Worm (Caenorhabditis elegans) whole organism, late embryonic: ENCODE data around the gene F01D5.6.

ENCODE experiments used
- C08G9.2 ChIP-seq: sonication (generic microtip); optimal IDR thresholded peaks from 2 replicates; lab custom pipeline; 2016; ENCODE audit warnings: mild to moderate bottlenecking, missing genetic modification characterization, moderate library complexity, missing compliant biosample characterization
- C38D4.7 ChIP-seq: fragments of 200-800 bp; sonication (Bioruptor generic); optimal IDR thresholded peaks from 2 replicates; lab custom pipeline; 2018; ENCODE audit warnings: mild to moderate bottlenecking, missing genetic modification characterization, moderate library complexity, missing compliant biosample characterization
- F13H6.1 ChIP-seq: sonication (generic microtip); optimal IDR thresholded peaks from 2 replicates; lab custom pipeline; 2016; ENCODE audit warnings: missing genetic modification characterization, missing compliant biosample characterization
- T23F11.4 ChIP-seq: fragments of 200-800 bp; sonication (Bioruptor generic); optimal IDR thresholded peaks from 2 replicates; lab custom pipeline; 2018; ENCODE audit warnings: mild to moderate bottlenecking, missing genetic modification characterization, missing compliant biosample characterization
- ahr-1 ChIP-seq: sonication (generic microtip); optimal IDR thresholded peaks from 2 replicates; lab custom pipeline; 2016; ENCODE audit warnings: missing genetic modification characterization, missing compliant biosample characterization
- ama-1 ChIP-seq: fragments of 150-350 bp; optimal IDR thresholded peaks from 2 replicates; lab custom pipeline; 2014
- ceh-18 ChIP-seq: sonication (generic microtip); optimal IDR thresholded peaks from 2 replicates; lab custom pipeline; 2016; ENCODE audit warnings: missing genetic modification characterization, missing compliant biosample characterization
- ceh-19 ChIP-seq: fragments of 200-800 bp; sonication (Bioruptor generic); optimal IDR thresholded peaks from 2 replicates; lab custom pipeline; 2018; ENCODE audit warnings: mild to moderate bottlenecking, missing genetic modification characterization, missing compliant biosample characterization
- ceh-2 ChIP-seq: sonication (generic microtip); optimal IDR thresholded peaks from 2 replicates; lab custom pipeline; 2016; ENCODE audit warnings: missing genotype, missing genetic modification characterization, missing compliant biosample characterization
- ceh-22 ChIP-seq: sonication (generic microtip); optimal IDR thresholded peaks from 2 replicates; lab custom pipeline; 2017; ENCODE audit warnings: missing biosample characterization, missing genetic modification characterization
- ceh-30 ChIP-seq: fragments of 150-350 bp; optimal IDR thresholded peaks from 2 replicates; lab custom pipeline; 2014; ENCODE audit warnings: missing biosample characterization, missing genetic modification characterization
- ceh-34 ChIP-seq: sonication (generic microtip); optimal IDR thresholded peaks from 2 replicates; lab custom pipeline; 2016; ENCODE audit warnings: mild to moderate bottlenecking, missing genetic modification characterization, missing compliant biosample characterization
- ceh-48 ChIP-seq: sonication (generic microtip); optimal IDR thresholded peaks from 2 replicates; lab custom pipeline; 2016; ENCODE audit warnings: missing genetic modification characterization, inconsistent platforms, missing compliant biosample characterization
- ceh-6 ChIP-seq: fragments of 200-800 bp; sonication (Bioruptor generic); optimal IDR thresholded peaks from 2 replicates; lab custom pipeline; 2018; ENCODE audit warnings: mild to moderate bottlenecking, missing genetic modification characterization, missing compliant biosample characterization
- ceh-9 ChIP-seq: sonication (generic microtip); optimal IDR thresholded peaks from 2 replicates; lab custom pipeline; 2016; ENCODE audit warnings: mild to moderate bottlenecking, missing genetic modification characterization, inconsistent platforms, missing compliant biosample characterization
- dmd-4 ChIP-seq: sonication (generic microtip); optimal IDR thresholded peaks from 2 replicates; lab custom pipeline; 2016; ENCODE audit warnings: borderline replicate concordance, missing genetic modification characterization, missing compliant biosample characterization
- dve-1 ChIP-seq: sonication (generic microtip); optimal IDR thresholded peaks from 2 replicates; lab custom pipeline; 2017; ENCODE audit warnings: antibody characterized with exemption, mild to moderate bottlenecking, missing genetic modification characterization, missing compliant biosample characterization
- elt-2 ChIP-seq: sonication (generic microtip); optimal IDR thresholded peaks from 2 replicates; lab custom pipeline; 2016; ENCODE audit warnings: missing genetic modification reagents, missing genetic modification characterization, missing compliant biosample characterization
- elt-4 ChIP-seq: sonication (generic microtip); optimal IDR thresholded peaks from 2 replicates; lab custom pipeline; 2016; ENCODE audit warnings: missing genetic modification characterization, missing compliant biosample characterization
- eyg-1 ChIP-seq: sonication (generic microtip); optimal IDR thresholded peaks from 2 replicates; lab custom pipeline; 2016; ENCODE audit warnings: missing genotype, missing genetic modification characterization, missing compliant biosample characterization
- fax-1 ChIP-seq: sonication (generic microtip); optimal IDR thresholded peaks from 2 replicates; lab custom pipeline; 2016; ENCODE audit warnings: missing genotype, missing genetic modification characterization, missing compliant biosample characterization
- fkh-6 ChIP-seq: sonication (generic microtip); optimal IDR thresholded peaks from 2 replicates; lab custom pipeline; 2016; ENCODE audit warnings: missing genetic modification characterization, missing compliant biosample characterization
- gmeb-2 ChIP-seq: sonication (generic microtip); optimal IDR thresholded peaks from 2 replicates; lab custom pipeline; 2016; ENCODE audit warnings: missing genetic modification characterization, inconsistent platforms, missing compliant biosample characterization
- hlh-13 ChIP-seq: fragments of 200-800 bp; sonication (Bioruptor generic); optimal IDR thresholded peaks from 2 replicates; lab custom pipeline; 2018; ENCODE audit warnings: mild to moderate bottlenecking, missing genetic modification characterization, missing compliant biosample characterization
- hlh-15 ChIP-seq: sonication (generic microtip); optimal IDR thresholded peaks from 2 replicates; lab custom pipeline; 2016; ENCODE audit warnings: missing genetic modification characterization, missing compliant biosample characterization
- hlh-30 ChIP-seq: sonication (generic microtip); optimal IDR thresholded peaks from 2 replicates; lab custom pipeline; 2017; ENCODE audit warnings: antibody characterized with exemption, missing genetic modification characterization, missing compliant biosample characterization; ENCODE audit not compliant: insufficient read depth
- hlh-6 ChIP-seq: sonication (generic microtip); optimal IDR thresholded peaks from 2 replicates; lab custom pipeline; 2016; ENCODE audit warnings: missing genotype, missing genetic modification characterization, missing compliant biosample characterization
- hlh-8 ChIP-seq: sonication (generic microtip); optimal IDR thresholded peaks from 2 replicates; lab custom pipeline; 2016; ENCODE audit warnings: missing genotype, missing genetic modification characterization, missing compliant biosample characterization
- lim-6 ChIP-seq: sonication (generic microtip); optimal IDR thresholded peaks from 2 replicates; lab custom pipeline; 2016; ENCODE audit warnings: missing genetic modification characterization, missing compliant biosample characterization
- lin-11 ChIP-seq: fragments of 200-800 bp; sonication (Bioruptor generic); optimal IDR thresholded peaks from 2 replicates; lab custom pipeline; 2018; ENCODE audit warnings: mild to moderate bottlenecking, missing genetic modification characterization, missing compliant biosample characterization
- mec-3 ChIP-seq: sonication (generic microtip); optimal IDR thresholded peaks from 2 replicates; lab custom pipeline; 2016; ENCODE audit warnings: borderline replicate concordance, missing genetic modification characterization, missing compliant biosample characterization
- nfya-1 ChIP-seq: sonication (generic microtip); optimal IDR thresholded peaks from 2 replicates; lab custom pipeline; 2017; ENCODE audit warnings: missing genetic modification characterization, mild to moderate bottlenecking, missing compliant biosample characterization, antibody characterized with exemption, moderate library complexity
- nhr-11 ChIP-seq: fragments of 150-350 bp; optimal IDR thresholded peaks from 2 replicates; lab custom pipeline; 2014; ENCODE audit warnings: missing biosample characterization, missing genetic modification characterization
- npax-4 ChIP-seq: sonication (generic microtip); optimal IDR thresholded peaks from 2 replicates; lab custom pipeline; 2016; ENCODE audit warnings: missing genetic modification characterization, missing compliant biosample characterization
- odd-2 ChIP-seq: sonication (generic microtip); optimal IDR thresholded peaks from 2 replicates; lab custom pipeline; 2017; ENCODE audit warnings: antibody characterized with exemption, mild to moderate bottlenecking, missing genetic modification characterization, missing compliant biosample characterization
- pag-3 ChIP-seq: sonication (generic microtip); optimal IDR thresholded peaks from 2 replicates; lab custom pipeline; 2016; ENCODE audit warnings: missing compliant biosample characterization, missing genetic modification characterization, borderline replicate concordance
- pax-1 ChIP-seq: fragments of 150-350 bp; optimal IDR thresholded peaks from 2 replicates; lab custom pipeline; 2014; ENCODE audit warnings: missing biosample characterization, missing genetic modification characterization
- pha-4 ChIP-seq: fragments of 150-350 bp; optimal IDR thresholded peaks from 2 replicates; lab custom pipeline; 2018; ENCODE audit warnings: missing biosample characterization, missing genetic modification reagents, missing genetic modification characterization
- ref-2 ChIP-seq: sonication (generic microtip); optimal IDR thresholded peaks from 2 replicates; lab custom pipeline; 2016; ENCODE audit warnings: missing genetic modification characterization, missing compliant biosample characterization
- sox-2 ChIP-seq: fragments of 200-800 bp; sonication (Bioruptor generic); IDR thresholded peaks from 2 replicates; pipeline ENCODE4 v1.3.6; 2022; ENCODE audit warnings: missing genetic modification reagents, missing genetic modification characterization, missing compliant biosample characterization
- sox-4 ChIP-seq: sonication (generic microtip); optimal IDR thresholded peaks from 2 replicates; lab custom pipeline; 2017; ENCODE audit warnings: mild to moderate bottlenecking, missing genetic modification characterization, inconsistent platforms, missing compliant biosample characterization
- syd-9 ChIP-seq: sonication (generic microtip); optimal IDR thresholded peaks from 2 replicates; lab custom pipeline; 2016; ENCODE audit warnings: mild to moderate bottlenecking, missing genetic modification characterization, moderate library complexity, missing compliant biosample characterization
- ttx-3 ChIP-seq: sonication (generic microtip); optimal IDR thresholded peaks from 2 replicates; lab custom pipeline; 2016; ENCODE audit warnings: missing genetic modification reagents, missing genetic modification characterization, missing compliant biosample characterization
- unc-3 ChIP-seq, 2 experiments: fragments of 200-800 bp in 1 of 2; sonication (Bioruptor generic) in 1 of 2; sonication (generic microtip) in 1 of 2; conservative IDR thresholded peaks in 1 of 2; optimal IDR thresholded peaks in 1 of 2; 2 replicates each; pipeline versions ENCODE4 v1.3.6 to Lab custom; 2016 to 2022; ENCODE audit warnings: missing compliant biosample characterization in 2 of 2, missing genetic modification characterization in 2 of 2, missing genetic modification reagents in 1 of 2
- unc-42 ChIP-seq: sonication (generic microtip); optimal IDR thresholded peaks from 2 replicates; lab custom pipeline; 2016; ENCODE audit warnings: missing genotype, missing genetic modification characterization, missing compliant biosample characterization
- unc-55 ChIP-seq: sonication (generic microtip); optimal IDR thresholded peaks from 2 replicates; lab custom pipeline; 2017; ENCODE audit warnings: missing biosample characterization, missing genetic modification reagents, missing genetic modification characterization
- zip-5 ChIP-seq: sonication (generic microtip); optimal IDR thresholded peaks from 2 replicates; lab custom pipeline; 2016; ENCODE audit warnings: missing genetic modification characterization, missing compliant biosample characterization

Gene F01D5.6

ce11 chrII:13973514-13973913, 32.8 kb upstream of the F01D5.6 start, which contains the start of gene Y39G8B.1:
TSS of gene Y39G8B.1 (minus strand) at chrII:13973812.
- no peak for TF ChIP-seq hlh-6 (tag; lab: Kevin White, UChicago)
- TF ChIP-seq ceh-34 (tag; lab: Kevin White, UChicago): no peak
- TF ChIP-seq pha-4 (tag; lab: Kevin White, UChicago): no peak
- no peak for TF ChIP-seq pag-3 (tag; lab: Kevin White, UChicago)
- TF ChIP-seq unc-3 (GFP tag; conservative IDR thresholded peaks at IDR 0.05; lab: Robert Waterston, UW): no peak
- TF ChIP-seq unc-3 (tag; optimal IDR thresholded peaks at IDR 0.05; lab: Kevin White, UChicago): no peak
- TF ChIP-seq sox-2 (GFP tag; lab: Robert Waterston, UW): no peak
- TF ChIP-seq hlh-13: no peak
- TF ChIP-seq unc-42 (tag; lab: Kevin White, UChicago): no peak

ce11 chrII:13974136-13974535, 32.2 kb upstream of the F01D5.6 start:
- TF ChIP-seq unc-42 (tag; lab: Kevin White, UChicago) (no peak), dve-1 (peak; percentile 45)
- TF ChIP-seq, all 69 proteins: peak for 1

ce11 chrII:13976161-13976560, 30.1 kb upstream of the F01D5.6 start, which contains the start of gene Y39G8B.2:
TSS of gene Y39G8B.2 (minus strand) at chrII:13976221.
- TF ChIP-seq fax-1 (tag; lab: Kevin White, UChicago): no peak
- peak; percentile 20 for TF ChIP-seq gmeb-2 (tag; lab: Kevin White, UChicago)
- TF ChIP-seq syd-9 (tag; lab: Kevin White, UChicago): peak; percentile 52
- TF ChIP-seq unc-55 (GFP tag; lab: Kevin White, UChicago): no peak
- peak; percentile 9 for TF ChIP-seq lin-11 (tag; lab: Kevin White, UChicago)
- peak; percentile 48 for TF ChIP-seq C08G9.2 (tag; lab: Kevin White, UChicago)
- TF ChIP-seq nhr-11 (tag; lab: Kevin White, UChicago): no peak
- peak; percentile 65 for TF ChIP-seq ceh-18 (tag; lab: Kevin White, UChicago)
- TF ChIP-seq unc-3 (GFP tag; conservative IDR thresholded peaks at IDR 0.05; lab: Robert Waterston, UW): no peak
- TF ChIP-seq unc-3 (tag; optimal IDR thresholded peaks at IDR 0.05; lab: Kevin White, UChicago): no peak
- peak; percentile 81 for TF ChIP-seq nfya-1 (tag; lab: Kevin White, UChicago)
- TF ChIP-seq hlh-15 (tag; lab: Kevin White, UChicago): no peak
- no peak for TF ChIP-seq sox-2 (GFP tag; lab: Robert Waterston, UW)
- no peak for TF ChIP-seq F13H6.1 (tag; lab: Kevin White, UChicago)
- TF ChIP-seq ceh-9 (tag; lab: Kevin White, UChicago): no peak
- TF ChIP-seq pag-3 (tag; lab: Kevin White, UChicago): peak; percentile 12
- no peak for TF ChIP-seq fkh-6 (tag; lab: Kevin White, UChicago)
- no peak for TF ChIP-seq ahr-1
- no peak for TF ChIP-seq lim-6
- TF ChIP-seq hlh-6 (tag; lab: Kevin White, UChicago): no peak
- peak; percentile 82 for TF ChIP-seq ref-2 (tag; lab: Kevin White, UChicago)
- no peak for TF ChIP-seq npax-4
- no peak for TF ChIP-seq hlh-8 (tag; lab: Kevin White, UChicago)
- no peak for TF ChIP-seq ceh-22 (tag; lab: Kevin White, UChicago)
- TF ChIP-seq ceh-30 (tag; lab: Kevin White, UChicago): peak; percentile 1
- TF ChIP-seq hlh-30 (tag; lab: Kevin White, UChicago): peak; percentile 32
- peak; percentile 2 for TF ChIP-seq eyg-1 (tag; lab: Kevin White, UChicago)
- TF ChIP-seq ceh-34 (tag; lab: Kevin White, UChicago): peak; percentile 76
- TF ChIP-seq ceh-48 (tag; lab: Kevin White, UChicago): peak; percentile 26
- no peak for TF ChIP-seq zip-5 (tag; lab: Kevin White, UChicago)
- TF ChIP-seq dmd-4 (tag; lab: Kevin White, UChicago): no peak
- TF ChIP-seq pax-1 (tag; lab: Kevin White, UChicago): no peak
- TF ChIP-seq T23F11.4 (GFP tag; lab: Kevin White, UChicago): no peak
- no peak for TF ChIP-seq odd-2 (tag; lab: Kevin White, UChicago)
- peak; percentile 30 for TF ChIP-seq sox-4 (tag; lab: Kevin White, UChicago)
- TF ChIP-seq mec-3 (tag; lab: Kevin White, UChicago): no peak
- peak; percentile 34 for TF ChIP-seq ceh-6 (GFP tag; lab: Kevin White, UChicago)
- no peak for TF ChIP-seq ttx-3 (tag; lab: Kevin White, UChicago)
- TF ChIP-seq ceh-2 (tag; lab: Kevin White, UChicago): no peak
- TF ChIP-seq elt-4 (tag; lab: Kevin White, UChicago): no peak
- TF ChIP-seq ceh-19: no peak
- no peak for TF ChIP-seq ama-1
- no peak for TF ChIP-seq C38D4.7 (GFP tag; lab: Kevin White, UChicago)
- TF ChIP-seq dve-1: peak; percentile 59
- TF ChIP-seq elt-2 (tag; lab: Kevin White, UChicago): peak; percentile 59
